Worm (Caenorhabditis elegans): Measurements from ENCODE around the gene C33F10.4.

ce11 chrII:4776933-4777332 is 18.6 kb upstream of the C33F10.4 start, which contains the start of gene F26G1.11:
- TF ChIP-seq dao-5 (tag; optimal IDR thresholded peaks at IDR 0.05) = no peak
- TF ChIP-seq W03F9.2 (tag; optimal IDR thresholded peaks at IDR 0.05) = no peak
- TF ChIP-seq him-1 (tag; optimal IDR thresholded peaks at IDR 0.05) = no peak

All from whole organism, L4/young adult.